Worm (Caenorhabditis elegans) whole organism, early embryonic: ENCODE data around the gene unc-9.

Source experiments
- B0310.2 ChIP-seq: sonication (generic microtip); optimal IDR thresholded peaks from 2 replicates; lab custom pipeline; 2016; ENCODE audit warnings: mild to moderate bottlenecking, missing genetic modification characterization, missing compliant biosample characterization
- F13C5.2 ChIP-seq: sonication (generic microtip); optimal IDR thresholded peaks from 2 replicates; lab custom pipeline; 2017; ENCODE audit warnings: mild to moderate bottlenecking, missing genetic modification characterization, inconsistent platforms, missing compliant biosample characterization
- aly-1 ChIP-seq: sonication (generic microtip); optimal IDR thresholded peaks from 2 replicates; lab custom pipeline; 2016; ENCODE audit warnings: missing genetic modification characterization, missing compliant biosample characterization
- ama-1 ChIP-seq: fragments of 150-350 bp; optimal IDR thresholded peaks from 2 replicates; lab custom pipeline; 2014
- ceh-13 ChIP-seq: fragments of 200-800 bp; sonication (Bioruptor generic); optimal IDR thresholded peaks from 2 replicates; lab custom pipeline; 2018; ENCODE audit warnings: mild to moderate bottlenecking, missing genetic modification characterization, missing compliant biosample characterization
- ceh-36 ChIP-seq: sonication (generic microtip); optimal IDR thresholded peaks from 2 replicates; lab custom pipeline; 2016; ENCODE audit warnings: missing genetic modification characterization, inconsistent platforms, missing compliant biosample characterization
- ets-7 ChIP-seq: sonication (generic microtip); optimal IDR thresholded peaks from 2 replicates; lab custom pipeline; 2016; ENCODE audit warnings: missing genotype, missing genetic modification characterization, missing compliant biosample characterization
- flt-1 ChIP-seq: fragments of 200-800 bp; sonication (Bioruptor generic); IDR thresholded peaks from 2 replicates; pipeline ENCODE4 v1.3.6; 2022; ENCODE audit warnings: missing genetic modification characterization, missing compliant biosample characterization
- hmbx-1 ChIP-seq: sonication (generic microtip); optimal IDR thresholded peaks from 2 replicates; lab custom pipeline; 2016; ENCODE audit warnings: mild to moderate bottlenecking, missing genetic modification characterization, missing compliant biosample characterization
- hmg-4 ChIP-seq: fragments of 200-800 bp; sonication (Bioruptor generic); optimal IDR thresholded peaks from 2 replicates; lab custom pipeline; 2018; ENCODE audit warnings: mild to moderate bottlenecking, missing genetic modification characterization, missing compliant biosample characterization
- hnd-1 ChIP-seq: sonication (generic microtip); optimal IDR thresholded peaks from 2 replicates; lab custom pipeline; 2016; ENCODE audit warnings: missing genetic modification characterization, missing compliant biosample characterization
- pes-1 ChIP-seq: fragments of 200-800 bp; sonication (Bioruptor generic); IDR thresholded peaks from 2 replicates; pipeline ENCODE4 v1.3.6; 2022; ENCODE audit warnings: missing genetic modification reagents, missing genetic modification characterization, missing compliant biosample characterization
- scrt-1 ChIP-seq: fragments of 200-800 bp; sonication (Bioruptor generic); IDR thresholded peaks from 2 replicates; pipeline ENCODE4 v1.3.6; 2022; ENCODE audit warnings: missing genetic modification characterization, missing compliant biosample characterization
- sea-1 ChIP-seq: fragments of 200-800 bp; sonication (Bioruptor generic); conservative IDR thresholded peaks from 2 replicates; pipeline ENCODE4 v1.3.6; 2022; ENCODE audit warnings: missing genetic modification characterization, missing compliant biosample characterization
- tbx-11 ChIP-seq: fragments of 200-800 bp; sonication (Bioruptor generic); IDR thresholded peaks from 2 replicates; pipeline ENCODE4 v1.3.6; 2022; ENCODE audit warnings: missing genetic modification characterization, missing compliant biosample characterization
- tbx-37 ChIP-seq: fragments of 200-800 bp; sonication (Bioruptor generic); conservative IDR thresholded peaks from 2 replicates; pipeline ENCODE4 v1.3.6; 2022; ENCODE audit warnings: missing genetic modification reagents, missing genetic modification characterization, missing compliant biosample characterization
- tra-4 ChIP-seq: sonication (generic microtip); optimal IDR thresholded peaks from 2 replicates; lab custom pipeline; 2017; ENCODE audit warnings: missing genetic modification characterization, missing compliant biosample characterization

Gene unc-9

ce11 chrX:13182012-13182411 lies 19.6 kb upstream of the unc-9 start:
- no peak for TF ChIP-seq ceh-13 (GFP tag; lab: Kevin White, UChicago)
- TF ChIP-seq pes-1 (GFP tag; lab: Robert Waterston, UW), result no peak
- no peak for TF ChIP-seq hnd-1
- no peak for TF ChIP-seq tbx-37 (GFP tag; lab: Robert Waterston, UW)
- TF ChIP-seq F13C5.2 (tag; lab: Kevin White, UChicago), result no peak
- TF ChIP-seq flt-1 (GFP tag; lab: Robert Waterston, UW), result no peak
- no peak for TF ChIP-seq ets-7
- TF ChIP-seq scrt-1 (GFP tag; lab: Robert Waterston, UW), result no peak
- no peak for TF ChIP-seq ama-1

- TF ChIP-seq ets-7, result no peak
- no peak for TF ChIP-seq sea-1 (GFP tag; lab: Robert Waterston, UW)
- no peak for TF ChIP-seq hmg-4
- no peak for TF ChIP-seq tra-4 (tag; lab: Kevin White, UChicago)
- no peak for TF ChIP-seq ceh-36
- no peak for TF ChIP-seq B0310.2 (tag; lab: Kevin White, UChicago)
- no peak for TF ChIP-seq aly-1 (tag; lab: Kevin White, UChicago)
- no peak for TF ChIP-seq pes-1 (GFP tag; lab: Robert Waterston, UW)
- TF ChIP-seq ceh-13 (GFP tag; lab: Kevin White, UChicago), result no peak
- TF ChIP-seq ama-1, result no peak
- TF ChIP-seq hnd-1, result no peak
- no peak for TF ChIP-seq scrt-1 (GFP tag; lab: Robert Waterston, UW)
- TF ChIP-seq tbx-37 (GFP tag; lab: Robert Waterston, UW), result no peak
- no peak for TF ChIP-seq hmbx-1 (tag; lab: Kevin White, UChicago)
Measured at ce11 chrX:13189861-13190260, 11.7 kb upstream of the unc-9 start, which contains the start of gene cwp-5. TSS of gene cwp-5 (minus strand) at chrX:13189961.

- TF ChIP-seq ama-1, result no peak
- TF ChIP-seq scrt-1 (GFP tag; lab: Robert Waterston, UW), result no peak
- no peak for TF ChIP-seq hnd-1
- TF ChIP-seq sea-1 (GFP tag; lab: Robert Waterston, UW), result no peak
- TF ChIP-seq aly-1 (tag; lab: Kevin White, UChicago), result no peak
- no peak for TF ChIP-seq ets-7
- no peak for TF ChIP-seq tbx-37 (GFP tag; lab: Robert Waterston, UW)
Measured at ce11 chrX:13190912-13191311, 10.7 kb upstream of the unc-9 start, which contains the start of gene gpa-6. TSS of gene gpa-6 (plus strand) at chrX:13191212.

- TF ChIP-seq pes-1 (GFP tag; lab: Robert Waterston, UW) (no peak), aly-1 (tag; lab: Kevin White, UChicago) (no peak), ceh-36 (no peak), scrt-1 (GFP tag; lab: Robert Waterston, UW) (no peak), F13C5.2 (tag; lab: Kevin White, UChicago) (no peak), hmbx-1 (tag; lab: Kevin White, UChicago) (no peak), ceh-13 (GFP tag; lab: Kevin White, UChicago) (no peak)
Measured at ce11 chrX:13198134-13198533, 3.4 kb upstream of the unc-9 start.

- TF ChIP-seq flt-1 (GFP tag; lab: Robert Waterston, UW) (no peak), F13C5.2 (tag; lab: Kevin White, UChicago) (no peak), aly-1 (tag; lab: Kevin White, UChicago) (no peak), ets-7 (no peak), scrt-1 (GFP tag; lab: Robert Waterston, UW) (no peak), tbx-11 (GFP tag; lab: Robert Waterston, UW) (no peak), tbx-37 (GFP tag; lab: Robert Waterston, UW) (no peak), tra-4 (tag; lab: Kevin White, UChicago) (no peak), ama-1 (no peak), hmbx-1 (tag; lab: Kevin White, UChicago) (no peak), pes-1 (GFP tag; lab: Robert Waterston, UW) (no peak), ceh-36 (no peak), hmg-4 (no peak), B0310.2 (tag; lab: Kevin White, UChicago) (no peak)
Measured at ce11 chrX:13200312-13200711, 1.3 kb upstream of the unc-9 start.

ce11 chrX:13202312-13202711 lies 742 bp downstream of the unc-9 start:
- TF ChIP-seq ceh-13 (GFP tag; lab: Kevin White, UChicago) (no peak), ceh-36 (no peak), hmbx-1 (tag; lab: Kevin White, UChicago) (no peak), hnd-1 (no peak), ama-1 (no peak), tbx-37 (GFP tag; lab: Robert Waterston, UW) (no peak), scrt-1 (GFP tag; lab: Robert Waterston, UW) (no peak), pes-1 (GFP tag; lab: Robert Waterston, UW) (no peak), tra-4 (tag; lab: Kevin White, UChicago) (no peak), ets-7 (no peak), F13C5.2 (tag; lab: Kevin White, UChicago) (no peak), aly-1 (tag; lab: Kevin White, UChicago) (no peak)

- TF ChIP-seq ceh-36 (no peak), aly-1 (tag; lab: Kevin White, UChicago) (no peak), pes-1 (GFP tag; lab: Robert Waterston, UW) (no peak), hnd-1 (no peak)
Measured at ce11 chrX:13206011-13206410, 4.4 kb downstream of the unc-9 start.

- TF ChIP-seq ceh-13 (GFP tag; lab: Kevin White, UChicago), result no peak
- TF ChIP-seq flt-1 (GFP tag; lab: Robert Waterston, UW), result no peak
- TF ChIP-seq F13C5.2 (tag; lab: Kevin White, UChicago), result no peak
- TF ChIP-seq B0310.2 (tag; lab: Kevin White, UChicago), result no peak
- no peak for TF ChIP-seq ama-1
- no peak for TF ChIP-seq hmbx-1 (tag; lab: Kevin White, UChicago)
- no peak for TF ChIP-seq tbx-37 (GFP tag; lab: Robert Waterston, UW)
- no peak for TF ChIP-seq scrt-1 (GFP tag; lab: Robert Waterston, UW)
- TF ChIP-seq ceh-36, result no peak
- TF ChIP-seq hmg-4, result no peak
- TF ChIP-seq ets-7, result no peak
- no peak for TF ChIP-seq aly-1 (tag; lab: Kevin White, UChicago)
- TF ChIP-seq hnd-1, result no peak
- no peak for TF ChIP-seq sea-1 (GFP tag; lab: Robert Waterston, UW)
- TF ChIP-seq tra-4 (tag; lab: Kevin White, UChicago), result no peak
- TF ChIP-seq tbx-11 (GFP tag; lab: Robert Waterston, UW), result no peak
- no peak for TF ChIP-seq pes-1 (GFP tag; lab: Robert Waterston, UW)
Measured at ce11 chrX:13206911-13207310, 5.3 kb downstream of the unc-9 start.
